ENCODE assay signal across 1 fruit fly cellular context in the genomic region with DNA sequence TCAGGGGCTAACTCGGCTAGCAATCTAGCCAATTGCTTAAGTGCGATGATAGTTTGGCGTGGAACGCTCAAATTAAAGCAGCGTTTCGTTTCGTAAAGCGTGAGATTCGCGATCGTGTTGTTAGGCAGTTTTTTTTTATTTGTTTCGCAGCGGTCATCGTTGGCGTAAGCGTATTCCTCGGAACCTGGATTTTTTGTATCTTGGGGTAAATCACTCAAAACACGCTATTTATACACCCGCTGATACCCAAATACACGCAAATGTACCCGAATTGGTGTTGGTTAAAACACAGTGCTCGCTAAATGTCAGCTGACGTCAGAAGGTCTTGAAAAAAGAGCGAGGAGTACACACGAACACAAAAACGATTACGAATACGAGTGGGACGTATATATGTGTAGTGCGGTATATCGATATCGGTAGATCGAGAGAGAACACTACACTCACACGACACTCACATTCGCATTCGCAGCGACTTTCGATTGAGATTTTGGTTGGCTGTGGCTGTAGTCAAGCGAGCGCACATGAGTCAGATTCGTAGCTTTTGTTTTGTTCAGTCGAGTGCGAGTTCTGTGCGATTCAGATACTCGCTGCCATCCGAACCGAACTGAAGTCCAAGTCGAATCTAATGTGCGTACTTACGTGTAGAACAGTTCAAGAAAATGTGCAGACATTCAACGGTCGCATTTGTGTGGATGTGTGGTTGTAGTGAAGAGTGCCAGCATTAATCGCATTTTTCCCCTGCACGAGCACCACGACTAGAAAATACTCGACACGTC.
TF ChIP-seq lines count a peak whose summit lies in the region.

No protein-coding gene starts in this region.

TF ChIP-seq in whole organism, embryonic, 481 proteins besides CTCF, POLR2A, EP300 and RAD21 (continued from another document):
- TF ChIP-seq Stat92E (GFP tag; optimal IDR thresholded peaks at IDR 0.05; lab: Kevin White, UChicago) (peak in 1 of 3 experiments; percentile 62), Hr51 (GFP tag; optimal IDR thresholded peaks at IDR 0.05; lab: Kevin White, UChicago) (no peak), salm (tag; optimal IDR thresholded peaks at IDR 0.05; lab: Kevin White, UChicago) (no peak), CG17328 (GFP tag; IDR thresholded peaks at IDR 0.05; lab: Robert Waterston, UW) (no peak), phol (tag; optimal IDR thresholded peaks at IDR 0.05; lab: Kevin White, UChicago) (no peak), zen (tag; optimal IDR thresholded peaks at IDR 0.05; lab: Kevin White, UChicago) (no peak), MTF-1 (GFP tag; optimal IDR thresholded peaks at IDR 0.05; lab: Kevin White, UChicago; ENCODE audit: borderline replicate concordance) (peak; percentile 24), Jarid2 (GFP tag; optimal IDR thresholded peaks at IDR 0.05; lab: Kevin White, UChicago) (peak; percentile 85), nerfin-1 (tag; optimal IDR thresholded peaks at IDR 0.05; lab: Kevin White, UChicago) (no peak), ham (GFP tag; IDR thresholded peaks at IDR 0.05; lab: Robert Waterston, UW) (no peak), gfzf (GFP tag; optimal IDR thresholded peaks at IDR 0.05; lab: Kevin White, UChicago) (peak; percentile 49), CG4404 (GFP tag; IDR thresholded peaks at IDR 0.05; lab: Robert Waterston, UW) (no peak), jumu (GFP tag; optimal IDR thresholded peaks at IDR 0.05; lab: Kevin White, UChicago) (peak; percentile 17), cwo (GFP tag; optimal IDR thresholded peaks at IDR 0.05; lab: Kevin White, UChicago) (peak; percentile 49), ara (GFP tag; IDR thresholded peaks at IDR 0.05; lab: Robert Waterston, UW) (no peak), CG12744 (GFP tag; optimal IDR thresholded peaks at IDR 0.05; lab: Kevin White, UChicago) (no peak), CG10979 (tag; optimal IDR thresholded peaks at IDR 0.05; lab: Kevin White, UChicago) (no peak), zen2 (GFP tag; IDR thresholded peaks at IDR 0.05; lab: Robert Waterston, UW; ENCODE audit: partially characterized antibody) (no peak), mld (GFP tag; IDR thresholded peaks at IDR 0.05; lab: Robert Waterston, UW; ENCODE audit: partially characterized antibody) (no peak), schlank (tag; optimal IDR thresholded peaks at IDR 0.05; lab: Kevin White, UChicago) (peak; percentile 3), NC2β (GFP tag; optimal IDR thresholded peaks at IDR 0.05; lab: Kevin White, UChicago) (no peak), CHES-1-like (GFP tag; optimal IDR thresholded peaks at IDR 0.05; lab: Kevin White, UChicago) (peak; percentile 10), CG1529 (GFP tag; optimal IDR thresholded peaks at IDR 0.05; lab: Kevin White, UChicago) (no peak), lola (GFP tag; optimal IDR thresholded peaks at IDR 0.05; lab: Kevin White, UChicago) (no peak), CG2120 (GFP tag; optimal IDR thresholded peaks at IDR 0.05; lab: Kevin White, UChicago) (no peak), crp (GFP tag; optimal IDR thresholded peaks at IDR 0.05; lab: Kevin White, UChicago) (peak in 1 of 2 experiments; percentile 56), CG7556 (GFP tag; optimal IDR thresholded peaks at IDR 0.05; lab: Kevin White, UChicago) (no peak), eve (GFP tag; optimal IDR thresholded peaks at IDR 0.05; lab: Kevin White, UChicago) (peak in 1 of 2 experiments; percentile 28), repo (GFP tag; optimal IDR thresholded peaks at IDR 0.05; lab: Kevin White, UChicago) (no peak), Hey (tag; optimal IDR thresholded peaks at IDR 0.05; lab: Kevin White, UChicago) (no peak), CG12236 (GFP tag; optimal IDR thresholded peaks at IDR 0.05; lab: Kevin White, UChicago) (no peak), Taf1 (GFP tag; IDR thresholded peaks at IDR 0.05; lab: Robert Waterston, UW) (no peak), lab (GFP tag; optimal IDR thresholded peaks at IDR 0.05; lab: Kevin White, UChicago) (peak; percentile 72), CG2889 (GFP tag; IDR thresholded peaks at IDR 0.05; lab: Robert Waterston, UW) (no peak), amos (GFP tag; IDR thresholded peaks at IDR 0.05; lab: Robert Waterston, UW; ENCODE audit: partially characterized antibody) (no peak), zf30C (GFP tag; optimal IDR thresholded peaks at IDR 0.05; lab: Kevin White, UChicago) (peak; percentile 11), CG43689 (GFP tag; IDR thresholded peaks at IDR 0.05; lab: Robert Waterston, UW) (no peak), dmrt99B (tag; optimal IDR thresholded peaks at IDR 0.05; lab: Kevin White, UChicago) (no peak), CG31388 (GFP tag; optimal IDR thresholded peaks at IDR 0.05; lab: Kevin White, UChicago) (no peak), CG10654 (GFP tag; optimal IDR thresholded peaks at IDR 0.05; lab: Kevin White, UChicago) (no peak), CG6854 (GFP tag; optimal IDR thresholded peaks at IDR 0.05; lab: Kevin White, UChicago) (peak; percentile 10), CG11398 (GFP tag; optimal IDR thresholded peaks at IDR 0.05; lab: Kevin White, UChicago) (no peak), CrebB (tag; optimal IDR thresholded peaks at IDR 0.05; lab: Kevin White, UChicago) (peak; percentile 39), gcm (GFP tag; optimal IDR thresholded peaks at IDR 0.05; lab: Kevin White, UChicago) (peak; percentile 42)
